Fruit fly (Drosophila melanogaster) whole organism, embryonic: ENCODE results near the gene CG42827.
A peak's percentile ranks its signal among the peaks of the same experiment; 100 is the strongest.

Source experiments
- ATbp ChIP-seq: fragments of 200-800 bp; sonication (Bioruptor generic); optimal IDR thresholded peaks from 2 replicates; lab custom pipeline; 2017; ENCODE audit warnings: missing biosample characterization, mild to moderate bottlenecking, missing genetic modification characterization, missing genetic modification reagents
- Ada2b ChIP-seq: fragments of 200-800 bp; sonication (Bioruptor generic); IDR thresholded peaks from 2 replicates; pipeline ENCODE4 v1.3.6; 2022; ENCODE audit warnings: missing biosample characterization, missing genetic modification characterization
- BEAF-32 ChIP-seq: fragments of 200-800 bp; sonication (Bioruptor generic); optimal IDR thresholded peaks from 3 replicates; lab custom pipeline; 2017; ENCODE audit warnings: missing biosample characterization, missing genetic modification characterization, mild to moderate bottlenecking, moderate library complexity, missing genetic modification reagents
- Bteb2 ChIP-seq: fragments of 200-800 bp; sonication (Bioruptor generic); optimal IDR thresholded peaks from 2 replicates; lab custom pipeline; 2016; ENCODE audit warnings: missing biosample characterization, missing genetic modification characterization
- CG12769 ChIP-seq: fragments of 200-800 bp; sonication (Bioruptor generic); optimal IDR thresholded peaks from 2 replicates; lab custom pipeline; 2019; ENCODE audit warnings: missing biosample characterization, mild to moderate bottlenecking, missing genetic modification characterization, moderate library complexity
- CG17829 ChIP-seq: fragments of 200-800 bp; optimal IDR thresholded peaks from 2 replicates; lab custom pipeline; 2019; ENCODE audit warnings: missing biosample characterization, mild to moderate bottlenecking, missing genetic modification characterization, moderate library complexity
- CG18619 ChIP-seq: fragments of 200-800 bp; sonication (Bioruptor generic); optimal IDR thresholded peaks from 3 replicates; lab custom pipeline; 2017; ENCODE audit warnings: missing biosample characterization, mild to moderate bottlenecking, missing genetic modification characterization
- CG2202 ChIP-seq: fragments of 200-800 bp; sonication (Bioruptor generic); optimal IDR thresholded peaks from 2 replicates; lab custom pipeline; 2018; ENCODE audit warnings: missing biosample characterization, mild to moderate bottlenecking, missing genetic modification characterization
- CG31441 ChIP-seq: fragments of 200-800 bp; sonication (Bioruptor generic); IDR thresholded peaks from 2 replicates; pipeline ENCODE4 v1.3.6; 2022; ENCODE audit warnings: missing biosample characterization, missing genetic modification characterization
- CG32532 ChIP-seq: fragments of 200-800 bp; sonication (Bioruptor generic); IDR thresholded peaks from 2 replicates; pipeline ENCODE4 v1.3.6; 2022; ENCODE audit warnings: missing biosample characterization, missing genetic modification characterization
- CG3407 ChIP-seq: fragments of 200-800 bp; sonication (Bioruptor generic); optimal IDR thresholded peaks from 2 replicates; lab custom pipeline; 2018; ENCODE audit warnings: missing biosample characterization, mild to moderate bottlenecking, missing genetic modification characterization
- CG4328 ChIP-seq: fragments of 200-800 bp; sonication (Bioruptor generic); optimal IDR thresholded peaks from 3 replicates; lab custom pipeline; 2017; ENCODE audit warnings: missing biosample characterization, missing genetic modification reagents, missing genetic modification characterization
- CG4404 ChIP-seq: fragments of 200-800 bp; sonication (Bioruptor generic); IDR thresholded peaks from 2 replicates; pipeline ENCODE4 v1.3.6; 2022; ENCODE audit warnings: missing biosample characterization, missing genetic modification characterization
- D ChIP-seq, 2 experiments: fragments of 200-800 bp in 1 of 2; fragments of >200 bp in 1 of 2; sonication (Bioruptor generic) in 1 of 2; optimal IDR thresholded peaks; 2 replicates in 1 of 2; 3 replicates in 1 of 2; lab custom pipeline; 2017; ENCODE audit warnings: mild to moderate bottlenecking in 1 of 2, missing biosample characterization in 1 of 2, missing genetic modification characterization in 1 of 2, missing genetic modification reagents in 1 of 2
- Eip74EF ChIP-seq, 2 experiments: fragments of 200-800 bp in 1 of 2; fragments of >200 bp in 1 of 2; sonication (Bioruptor generic) in 1 of 2; optimal IDR thresholded peaks; 2 replicates each; lab custom pipeline; 2017 to 2019; ENCODE audit warnings: missing biosample characterization in 2 of 2, missing genetic modification characterization in 2 of 2, mild to moderate bottlenecking in 1 of 2, moderate library complexity in 1 of 2
- Fer2 ChIP-seq: fragments of 200-800 bp; sonication (Bioruptor generic); optimal IDR thresholded peaks from 2 replicates; lab custom pipeline; 2018; ENCODE audit warnings: missing biosample characterization, mild to moderate bottlenecking, missing genetic modification characterization, moderate library complexity
- HLH4C ChIP-seq: fragments of 200-800 bp; sonication (Bioruptor generic); IDR thresholded peaks from 3 replicates; pipeline ENCODE4 v1.3.6; 2022; ENCODE audit warnings: missing biosample characterization, missing genetic modification characterization; ENCODE audit not compliant: partially characterized antibody
- HLHmδ ChIP-seq: fragments of 200-800 bp; sonication (Bioruptor generic); optimal IDR thresholded peaks from 2 replicates; lab custom pipeline; 2018; ENCODE audit warnings: missing biosample characterization, mild to moderate bottlenecking, missing genetic modification characterization, moderate library complexity
- HmgD ChIP-seq: fragments of 200-800 bp; sonication (Bioruptor generic); optimal IDR thresholded peaks from 3 replicates; lab custom pipeline; 2016; ENCODE audit warnings: missing biosample characterization, missing genetic modification characterization
- Hr3 ChIP-seq: fragments of 200-800 bp; sonication (Bioruptor generic); optimal IDR thresholded peaks from 3 replicates; lab custom pipeline; 2016; ENCODE audit warnings: missing biosample characterization, missing genetic modification characterization
- Lim3 ChIP-seq: fragments of 200-800 bp; sonication (Bioruptor generic); IDR thresholded peaks from 2 replicates; pipeline ENCODE4 v1.3.6; 2022; ENCODE audit warnings: missing biosample characterization, missing genetic modification characterization
- Med ChIP-seq: fragments of 200-800 bp; sonication (Bioruptor generic); peaks from one replicate; lab custom pipeline; 2016; ENCODE audit warnings: missing biosample characterization, missing genetic modification characterization, mild to moderate bottlenecking, inconsistent platforms, moderate library complexity
- Mrtf ChIP-seq: fragments of 200-800 bp; sonication (Bioruptor generic); IDR thresholded peaks from 3 replicates; pipeline ENCODE4 v1.3.6; 2022; ENCODE audit warnings: missing biosample characterization, missing genetic modification characterization
- Oli ChIP-seq: fragments of 200-800 bp; sonication (Bioruptor generic); optimal IDR thresholded peaks from 2 replicates; lab custom pipeline; 2018; ENCODE audit warnings: missing biosample characterization, mild to moderate bottlenecking, missing genetic modification characterization, moderate library complexity
- ab ChIP-seq: fragments of 200-800 bp; sonication (Bioruptor generic); optimal IDR thresholded peaks from 2 replicates; lab custom pipeline; 2016; ENCODE audit warnings: missing biosample characterization, missing genetic modification characterization
- ara ChIP-seq: fragments of 200-800 bp; sonication (Bioruptor generic); IDR thresholded peaks from 2 replicates; pipeline ENCODE4 v1.3.6; 2022; ENCODE audit warnings: missing biosample characterization, missing genetic modification characterization
- bbx ChIP-seq: fragments of 200-800 bp; sonication (Bioruptor generic); IDR thresholded peaks from 2 replicates; pipeline ENCODE4 v1.3.6; 2022; ENCODE audit warnings: missing biosample characterization, missing genetic modification characterization; ENCODE audit not compliant: partially characterized antibody
- cg ChIP-seq: fragments of 200-800 bp; sonication (Bioruptor generic); optimal IDR thresholded peaks from 3 replicates; lab custom pipeline; 2019; ENCODE audit warnings: missing biosample characterization, mild to moderate bottlenecking, missing genetic modification characterization, moderate library complexity
- chm ChIP-seq: fragments of 200-800 bp; sonication (Bioruptor generic); IDR thresholded peaks from 2 replicates; pipeline ENCODE4 v1.3.6; 2022; ENCODE audit warnings: missing biosample characterization, missing genetic modification characterization
- crol ChIP-seq: fragments of 200-800 bp; sonication (Bioruptor generic); IDR thresholded peaks from 2 replicates; pipeline ENCODE4 v1.3.6; 2022; ENCODE audit warnings: missing biosample characterization, missing genetic modification characterization
- dimm ChIP-seq: fragments of 200-800 bp; sonication (Bioruptor generic); IDR thresholded peaks from 2 replicates; pipeline ENCODE4 v1.3.6; 2022; ENCODE audit warnings: missing biosample characterization, missing genetic modification characterization
- dpn ChIP-seq, 2 experiments: fragments of 200-800 bp; sonication (Bioruptor generic); optimal IDR thresholded peaks; 3 replicates each; lab custom pipeline; 2016; ENCODE audit warnings: missing biosample characterization in 2 of 2, missing genetic modification characterization in 2 of 2
- fru ChIP-seq: fragments of >200 bp; optimal IDR thresholded peaks from 2 replicates; lab custom pipeline; 2017
- grn ChIP-seq: fragments of 200-800 bp; sonication (Bioruptor generic); optimal IDR thresholded peaks from 3 replicates; lab custom pipeline; 2017; ENCODE audit warnings: missing biosample characterization, missing genetic modification characterization
- insv ChIP-seq, 2 experiments: fragments of 200-800 bp; sonication (Bioruptor generic); optimal IDR thresholded peaks; 3 replicates each; lab custom pipeline; 2016 to 2018; ENCODE audit warnings: missing biosample characterization in 2 of 2, missing genetic modification characterization in 2 of 2
- jumu ChIP-seq: fragments of 200-800 bp; sonication (Bioruptor generic); optimal IDR thresholded peaks from 3 replicates; lab custom pipeline; 2016; ENCODE audit warnings: missing biosample characterization, missing genetic modification characterization
- knrl ChIP-seq: fragments of 200-800 bp; sonication (Bioruptor generic); IDR thresholded peaks from 3 replicates; pipeline ENCODE4 v1.3.6; 2022; ENCODE audit warnings: missing biosample characterization, missing genetic modification characterization; ENCODE audit not compliant: partially characterized antibody
- lov ChIP-seq, 2 experiments: fragments of 200-800 bp in 1 of 2; fragments of >200 bp in 1 of 2; sonication (Bioruptor generic) in 1 of 2; IDR thresholded peaks in 1 of 2; optimal IDR thresholded peaks in 1 of 2; 2 replicates in 1 of 2; 3 replicates in 1 of 2; pipeline versions ENCODE4 v1.3.6 to Lab custom; 2017 to 2022; ENCODE audit warnings: missing biosample characterization in 1 of 2, missing genetic modification characterization in 1 of 2
- org-1 ChIP-seq: fragments of 200-800 bp; sonication (Bioruptor generic); optimal IDR thresholded peaks from 2 replicates; lab custom pipeline; 2017; ENCODE audit warnings: missing biosample characterization, missing genetic modification characterization
- p53 ChIP-seq: fragments of 200-800 bp; sonication (Bioruptor generic); optimal IDR thresholded peaks from 2 replicates; lab custom pipeline; 2016; ENCODE audit warnings: missing biosample characterization, missing genetic modification characterization
- pros ChIP-seq: fragments of 200-800 bp; sonication (Bioruptor generic); optimal IDR thresholded peaks from 3 replicates; lab custom pipeline; 2019; ENCODE audit warnings: missing biosample characterization, mild to moderate bottlenecking, missing genetic modification characterization, moderate library complexity
- ro ChIP-seq: fragments of 200-800 bp; sonication (Bioruptor generic); IDR thresholded peaks from 2 replicates; pipeline ENCODE4 v1.3.6; 2022; ENCODE audit warnings: missing biosample characterization, missing genetic modification characterization
- run ChIP-seq: fragments of 200-800 bp; sonication (Bioruptor generic); optimal IDR thresholded peaks from 3 replicates; lab custom pipeline; 2018; ENCODE audit warnings: missing biosample characterization, mild to moderate bottlenecking, missing genetic modification characterization
- sc ChIP-seq, 3 experiments: fragments of >200 bp in 2 of 3; fragments of 200-800 bp in 1 of 3; sonication (Bioruptor generic) in 1 of 3; optimal IDR thresholded peaks; 2 replicates in 2 of 3; 3 replicates in 1 of 3; lab custom pipeline; 2017; ENCODE audit warnings: mild to moderate bottlenecking in 1 of 3, missing biosample characterization in 1 of 3, missing genetic modification characterization in 1 of 3, missing genetic modification reagents in 1 of 3
- sim ChIP-seq: fragments of 200-800 bp; sonication (Bioruptor generic); IDR thresholded peaks from 2 replicates; pipeline ENCODE4 v1.3.6; 2022; ENCODE audit warnings: missing biosample characterization, missing genetic modification characterization
- so ChIP-seq: fragments of 200-800 bp; sonication (Bioruptor generic); IDR thresholded peaks from 3 replicates; pipeline ENCODE4 v1.3.6; 2022; ENCODE audit warnings: missing biosample characterization, missing genetic modification characterization
- stwl ChIP-seq: fragments of 200-800 bp; sonication (Bioruptor generic); optimal IDR thresholded peaks from 3 replicates; lab custom pipeline; 2018; ENCODE audit warnings: missing biosample characterization, mild to moderate bottlenecking, missing genetic modification characterization, moderate library complexity
- twi ChIP-seq: fragments of 200-800 bp; optimal IDR thresholded peaks from 2 replicates; lab custom pipeline; 2019; ENCODE audit warnings: missing biosample characterization, mild to moderate bottlenecking, missing genetic modification characterization, moderate library complexity
- zf30C ChIP-seq: fragments of 200-800 bp; sonication (Bioruptor generic); optimal IDR thresholded peaks from 3 replicates; lab custom pipeline; 2018; ENCODE audit warnings: missing biosample characterization, mild to moderate bottlenecking, missing genetic modification characterization

CG42827 gene

dm6 chr3R:23343707-23344310 is 28.9 kb upstream of the CG42827 start:
- no peak for TF ChIP-seq Mrtf (GFP tag; lab: Robert Waterston, UW)
- peak; percentile 88 for TF ChIP-seq pros
- peak; percentile 88 for TF ChIP-seq D (optimal IDR thresholded peaks at IDR 0.05; lab: Kevin White, UChicago)
- TF ChIP-seq D (GFP tag; optimal IDR thresholded peaks at IDR 0.05; lab: Kevin White, UChicago): no peak
- TF ChIP-seq crol (GFP tag; lab: Robert Waterston, UW): 0 out of 2 replicates have a peak, but pooled peaks have one; percentile 40
- TF ChIP-seq run (tag; lab: Kevin White, UChicago): no peak
- TF ChIP-seq Fer2 (tag; lab: Kevin White, UChicago): no peak
- no peak for TF ChIP-seq ATbp (GFP tag; lab: Kevin White, UChicago)
- no peak for TF ChIP-seq lov (optimal IDR thresholded peaks at IDR 0.05; lab: Kevin White, UChicago)
- TF ChIP-seq lov (GFP tag; IDR thresholded peaks at IDR 0.05; lab: Robert Waterston, UW): peak; percentile 65; the same call in 1 of the 3 replicates
- no peak for TF ChIP-seq CG32532
- no peak for TF ChIP-seq Lim3
- no peak for TF ChIP-seq stwl (tag; lab: Kevin White, UChicago)
- no peak for TF ChIP-seq dpn (GFP tag; optimal IDR thresholded peaks at IDR 0.05; lab: Kevin White, UChicago)
- no peak for TF ChIP-seq CG4328 (GFP tag; lab: Kevin White, UChicago)
- no peak for TF ChIP-seq ara
- peak; percentile 46 for TF ChIP-seq grn (GFP tag; lab: Kevin White, UChicago)
- TF ChIP-seq Ada2b (GFP tag; lab: Robert Waterston, UW): no peak
- TF ChIP-seq BEAF-32 (GFP tag; lab: Kevin White, UChicago): no peak
- TF ChIP-seq org-1 (GFP tag; lab: Kevin White, UChicago): no peak
- no peak for TF ChIP-seq ab
- TF ChIP-seq twi (tag; lab: Kevin White, UChicago): peak; percentile 98
- TF ChIP-seq knrl (GFP tag; lab: Robert Waterston, UW): no peak
- TF ChIP-seq dimm (GFP tag; lab: Robert Waterston, UW): no peak
- TF ChIP-seq CG2202 (tag; lab: Kevin White, UChicago): no peak
- no peak for TF ChIP-seq HLHmδ (GFP tag; lab: Kevin White, UChicago)
- TF ChIP-seq insv (GFP tag; optimal IDR thresholded peaks at IDR 0.05; lab: Kevin White, UChicago): no peak
- TF ChIP-seq chm: peak; percentile 21; the same call in 1 of the 2 replicates
- no peak for TF ChIP-seq HLH4C (GFP tag; lab: Robert Waterston, UW)
- TF ChIP-seq ro (GFP tag; lab: Robert Waterston, UW): no peak
- no peak for TF ChIP-seq CG18619
- TF ChIP-seq zf30C (GFP tag; lab: Kevin White, UChicago): peak; percentile 87
- no peak for TF ChIP-seq CG17829
- TF ChIP-seq CG4404 (GFP tag; lab: Robert Waterston, UW): no peak
- no peak for TF ChIP-seq so (GFP tag; lab: Robert Waterston, UW)
- TF ChIP-seq fru (lab: Kevin White, UChicago): no peak
- TF ChIP-seq Oli: no peak
- no peak for TF ChIP-seq HmgD (GFP tag; lab: Kevin White, UChicago)
- no peak for TF ChIP-seq Bteb2 (GFP tag; lab: Kevin White, UChicago)
- TF ChIP-seq Hr3: no peak
- TF ChIP-seq p53 (GFP tag; lab: Kevin White, UChicago): no peak
- TF ChIP-seq bbx (GFP tag; lab: Robert Waterston, UW): no peak
- no peak for TF ChIP-seq CG12769 (tag; lab: Kevin White, UChicago)
- no peak for TF ChIP-seq jumu
- peak; percentile 78 for TF ChIP-seq cg (GFP tag; lab: Kevin White, UChicago)
- TF ChIP-seq sc (optimal IDR thresholded peaks at IDR 0.05; lab: Kevin White, UChicago): no peak
- TF ChIP-seq sc (GFP tag; optimal IDR thresholded peaks at IDR 0.05; lab: Kevin White, UChicago): no peak
- TF ChIP-seq CG31441 (GFP tag; lab: Robert Waterston, UW): no peak
- no peak for TF ChIP-seq Eip74EF (GFP tag; optimal IDR thresholded peaks at IDR 0.05; lab: Kevin White, UChicago)
- no peak for TF ChIP-seq sim (GFP tag; lab: Robert Waterston, UW)
- TF ChIP-seq Med: peak; percentile 31
- no peak for TF ChIP-seq CG3407 (GFP tag; lab: Kevin White, UChicago)
